Worm (Caenorhabditis elegans): Measurements from ENCODE around the gene hsp-43.
A peak's percentile ranks its signal among the peaks of the same experiment; 100 is the strongest.

hsp-43 gene

ce11 chrX:6204696-6205232, 30.6 kb downstream of the hsp-43 start, which contains the start of gene bca-1 (continued):
- TF ChIP-seq nhr-47 (tag; optimal IDR thresholded peaks at IDR 0.05) = peak; percentile 56
- no peak for TF ChIP-seq egl-27 (tag; optimal IDR thresholded peaks at IDR 0.05)
- TF ChIP-seq nhr-71 (tag; optimal IDR thresholded peaks at IDR 0.05) = peak; percentile 97
- peak in 1 of 2 experiments; percentile 16 for TF ChIP-seq lsy-2 (tag; optimal IDR thresholded peaks at IDR 0.05)
- TF ChIP-seq fkh-10 (GFP tag; optimal IDR thresholded peaks at IDR 0.05) = no peak
- TF ChIP-seq grh-1 (GFP tag; IDR thresholded peaks at IDR 0.05) = peak; percentile 40
- no peak for TF ChIP-seq dsc-1 (tag; optimal IDR thresholded peaks at IDR 0.05)

ce11 chrX:6203315-6203714, 32.0 kb downstream of the hsp-43 start:
- no peak for TF ChIP-seq pax-3 (tag; optimal IDR thresholded peaks at IDR 0.05)
- no peak for TF ChIP-seq lin-39 (tag; optimal IDR thresholded peaks at IDR 0.05)
- TF ChIP-seq swsn-7 (tag; optimal IDR thresholded peaks at IDR 0.05) = no peak
- no peak for TF ChIP-seq fkh-4 (tag; optimal IDR thresholded peaks at IDR 0.05; ENCODE audit: borderline replicate concordance)
- TF ChIP-seq nhr-47 (tag; optimal IDR thresholded peaks at IDR 0.05) = no peak
- TF ChIP-seq unc-130 (tag; optimal IDR thresholded peaks at IDR 0.05) = no peak
- TF ChIP-seq ztf-11 (tag; optimal IDR thresholded peaks at IDR 0.05) = no peak
- TF ChIP-seq irx-1 (tag; optimal IDR thresholded peaks at IDR 0.05) = no peak
- no peak for TF ChIP-seq nhr-90 (tag; optimal IDR thresholded peaks at IDR 0.05; ENCODE audit: poor library complexity)
- TF ChIP-seq ces-1 (GFP tag; optimal IDR thresholded peaks at IDR 0.05) = no peak
- TF ChIP-seq ceh-8 (GFP tag; optimal IDR thresholded peaks at IDR 0.05) = no peak
- no peak for TF ChIP-seq vab-15 (tag; optimal IDR thresholded peaks at IDR 0.05)
- TF ChIP-seq unc-86 (tag; optimal IDR thresholded peaks at IDR 0.05) = no peak
- no peak for TF ChIP-seq ceh-63 (GFP tag; optimal IDR thresholded peaks at IDR 0.05)

ce11 chrX:6202809-6203208, 32.5 kb downstream of the hsp-43 start:
- TF ChIP-seq ceh-90 (tag; optimal IDR thresholded peaks at IDR 0.05) (no peak), rnt-1 (tag; optimal IDR thresholded peaks at IDR 0.05) (peak; percentile 56), nhr-19 (GFP tag; conservative IDR thresholded peaks at IDR 0.05) (peak; percentile 55), nhr-71 (tag; optimal IDR thresholded peaks at IDR 0.05) (peak; percentile 75), lsy-2 (tag; optimal IDR thresholded peaks at IDR 0.05) (peak in 1 of 2 experiments; percentile 29), ces-1 (GFP tag; optimal IDR thresholded peaks at IDR 0.05) (no peak), swsn-7 (tag; optimal IDR thresholded peaks at IDR 0.05) (peak; percentile 13), mep-1 (tag; optimal IDR thresholded peaks at IDR 0.05) (peak; percentile 0), lin-14 (GFP tag; optimal IDR thresholded peaks at IDR 0.05) (peak; percentile 28), unc-98 (GFP tag; IDR thresholded peaks at IDR 0.05) (no peak), nhr-20 (tag; optimal IDR thresholded peaks at IDR 0.05) (peak; percentile 11), fkh-10 (GFP tag; optimal IDR thresholded peaks at IDR 0.05) (no peak), nhr-47 (tag; optimal IDR thresholded peaks at IDR 0.05) (no peak), irx-1 (tag; optimal IDR thresholded peaks at IDR 0.05) (no peak), ztf-4 (tag; optimal IDR thresholded peaks at IDR 0.05) (peak; percentile 25), snu-23 (GFP tag; optimal IDR thresholded peaks at IDR 0.05) (peak; percentile 49)

- TF ChIP-seq lin-35 (GFP tag; optimal IDR thresholded peaks at IDR 0.05) (peak in 1 of 2 experiments; percentile 58), nhr-19 (GFP tag; conservative IDR thresholded peaks at IDR 0.05) (peak; percentile 26), tbx-2 (tag; optimal IDR thresholded peaks at IDR 0.05) (peak; percentile 17), nhr-47 (tag; optimal IDR thresholded peaks at IDR 0.05) (peak; percentile 36), lin-13 (GFP tag; optimal IDR thresholded peaks at IDR 0.05) (no peak), hlh-4 (tag; optimal IDR thresholded peaks at IDR 0.05) (no peak), rnt-1 (tag; optimal IDR thresholded peaks at IDR 0.05) (peak; percentile 9), nhr-85 (tag) (peak; percentile 13), F16B12.6 (tag; optimal IDR thresholded peaks at IDR 0.05) (no peak), elt-3 (tag; optimal IDR thresholded peaks at IDR 0.05) (peak in 2 of 6 experiments; percentile 59 to 87), ztf-4 (tag; optimal IDR thresholded peaks at IDR 0.05) (peak; percentile 30), isw-1 (GFP tag; IDR thresholded peaks at IDR 0.05) (no peak), grh-1 (GFP tag; IDR thresholded peaks at IDR 0.05) (0 out of 2 replicates have a peak, but pooled peaks have one; percentile 20), nhr-237 (tag; optimal IDR thresholded peaks at IDR 0.05) (no peak), nhr-71 (tag; optimal IDR thresholded peaks at IDR 0.05) (peak; percentile 71), snu-23 (GFP tag; optimal IDR thresholded peaks at IDR 0.05) (peak; percentile 57), nhr-90 (tag; optimal IDR thresholded peaks at IDR 0.05; ENCODE audit: poor library complexity) (peak; percentile 32), nhr-20 (tag; optimal IDR thresholded peaks at IDR 0.05) (peak; percentile 45), blmp-1 (tag; optimal IDR thresholded peaks at IDR 0.05) (peak; percentile 83), lin-14 (GFP tag; optimal IDR thresholded peaks at IDR 0.05) (peak; percentile 46), C16A3.4 (tag; optimal IDR thresholded peaks at IDR 0.05) (peak; percentile 12), mep-1 (tag; optimal IDR thresholded peaks at IDR 0.05) (peak; percentile 17)
These were observed 33.8 kb downstream of the hsp-43 start for ce11 chrX:6201542-6201941.

All from whole organism, L1 larva.